Fruit fly (Drosophila melanogaster) whole organism, prepupa: ENCODE results near the gene CG7239.

Source experiments
- CG11294 ChIP-seq: fragments of 200-800 bp; sonication (Bioruptor generic); IDR thresholded peaks from 2 replicates; pipeline ENCODE4 v1.3.6; 2022; ENCODE audit warnings: missing biosample characterization, missing genetic modification characterization
- CG16779 ChIP-seq: fragments of 200-800 bp; sonication (Bioruptor generic); optimal IDR thresholded peaks from 3 replicates; lab custom pipeline; 2017; ENCODE audit warnings: missing biosample characterization, mild to moderate bottlenecking, missing genetic modification characterization
- CG6808 ChIP-seq: fragments of 200-800 bp; sonication (Bioruptor generic); optimal IDR thresholded peaks from 3 replicates; lab custom pipeline; 2017; ENCODE audit warnings: missing biosample characterization, missing genetic modification characterization, mild to moderate bottlenecking, moderate library complexity, missing genetic modification reagents
- CG8319 ChIP-seq: fragments of 200-800 bp; sonication (Bioruptor generic); optimal IDR thresholded peaks from 3 replicates; lab custom pipeline; 2016; ENCODE audit warnings: missing biosample characterization, missing genetic modification characterization
- Lpt ChIP-seq: fragments of 200-800 bp; sonication (Bioruptor generic); optimal IDR thresholded peaks from 3 replicates; lab custom pipeline; 2016; ENCODE audit warnings: missing biosample characterization, missing genetic modification characterization
- Sox14 ChIP-seq: fragments of 200-800 bp; sonication (Bioruptor generic); optimal IDR thresholded peaks from 3 replicates; lab custom pipeline; 2016; ENCODE audit warnings: missing biosample characterization, missing genetic modification characterization
- Sox15 ChIP-seq: fragments of 200-800 bp; sonication (Bioruptor generic); optimal IDR thresholded peaks from 3 replicates; lab custom pipeline; 2016; ENCODE audit warnings: missing biosample characterization, missing genetic modification characterization
- cyc ChIP-seq: fragments of 200-800 bp; sonication (Bioruptor generic); optimal IDR thresholded peaks from 3 replicates; lab custom pipeline; 2016; ENCODE audit warnings: missing biosample characterization, missing genetic modification characterization
- dac ChIP-seq: fragments of 200-800 bp; sonication (Bioruptor generic); optimal IDR thresholded peaks from 2 replicates; lab custom pipeline; 2017; ENCODE audit warnings: missing biosample characterization, mild to moderate bottlenecking, missing genetic modification characterization
- dsx ChIP-seq: fragments of 200-800 bp; optimal IDR thresholded peaks from 3 replicates; lab custom pipeline; 2019; ENCODE audit warnings: missing biosample characterization, mild to moderate bottlenecking, missing genetic modification characterization, moderate library complexity; ENCODE audit not compliant: poor library complexity, severe bottlenecking
- fkh ChIP-seq: fragments of 200-800 bp; sonication (Bioruptor generic); optimal IDR thresholded peaks from 3 replicates; lab custom pipeline; 2017; ENCODE audit warnings: missing biosample characterization, mild to moderate bottlenecking, missing genetic modification characterization, moderate library complexity

DNA sequence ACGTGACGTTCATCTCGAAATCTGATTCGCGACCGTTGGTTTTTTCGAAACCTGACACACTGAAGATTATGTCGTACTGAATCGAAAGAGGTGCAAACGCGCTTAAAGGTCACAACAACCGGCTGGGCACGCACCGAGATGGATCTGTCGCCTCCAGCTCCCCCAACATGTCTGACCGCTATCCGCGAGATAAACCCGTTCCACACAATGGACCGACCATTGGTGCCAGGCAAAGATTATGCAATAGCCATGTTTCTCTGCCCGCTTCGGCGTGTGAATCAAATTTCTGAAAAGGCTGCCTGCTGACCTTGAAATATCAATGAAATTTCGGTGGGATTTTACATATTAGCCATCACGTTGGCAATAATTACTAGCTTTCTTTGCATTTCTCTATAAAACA lies 36.9 kb upstream of the CG7239 start:
- no peak for TF ChIP-seq Sox15
- TF ChIP-seq dsx (GFP tag; lab: Kevin White, UChicago), result no peak
- TF ChIP-seq CG8319 (GFP tag; lab: Kevin White, UChicago), result no peak
- TF ChIP-seq Lpt (GFP tag; lab: Kevin White, UChicago), result no peak
- no peak for TF ChIP-seq Sox14
- TF ChIP-seq fkh (GFP tag; lab: Kevin White, UChicago), result no peak
- no peak for TF ChIP-seq CG6808 (GFP tag; lab: Kevin White, UChicago)
- no peak for TF ChIP-seq dac (GFP tag; lab: Kevin White, UChicago)
- no peak for TF ChIP-seq CG16779 (tag; lab: Kevin White, UChicago)
- no peak for TF ChIP-seq CG11294 (GFP tag; lab: Robert Waterston, UW)
- TF ChIP-seq cyc, result no peak
